Worm (Caenorhabditis elegans): ENCODE results near the gene rnp-4.
"Not testable (repeated sequence)": the region's sequence is repeated elsewhere in the genome, so short reads cannot be mapped to it uniquely, and the experiment has no call there.

Gene rnp-4

ce11 chrIII:4419117-4419978 is 13.3 kb downstream of the rnp-4 start, which contains the start of the genes R07E5.7 and cku-80 (continued):
- TF ChIP-seq lin-38 (GFP tag; IDR thresholded peaks at IDR 0.05) (peak; percentile 70), F44E2.7 (GFP tag; IDR thresholded peaks at IDR 0.05) (no peak), saeg-2 (GFP tag; IDR thresholded peaks at IDR 0.05) (no peak), lin-15B (tag; optimal IDR thresholded peaks at IDR 0.05) (peak; percentile 33), dve-1 (tag; optimal IDR thresholded peaks at IDR 0.05; ENCODE audit: insufficient read depth) (peak; percentile 64), Y105C5A.15 (GFP tag; IDR thresholded peaks at IDR 0.05) (no peak), D1046.2 (GFP tag; IDR thresholded peaks at IDR 0.05) (no peak), hmg-1.1 (GFP tag; IDR thresholded peaks at IDR 0.05) (peak; percentile 42; the same call in 1 of the 2 replicates), mes-2 (tag; optimal IDR thresholded peaks at IDR 0.05; ENCODE audit: poor library complexity, severe bottlenecking) (peak; percentile 76), jun-1 (tag; optimal IDR thresholded peaks at IDR 0.05) (no peak), hlh-30 (tag; optimal IDR thresholded peaks at IDR 0.05; ENCODE audit: insufficient read depth) (peak; percentile 92), daf-19 (GFP tag; conservative IDR thresholded peaks at IDR 0.05) (0 out of 2 replicates have a peak, but pooled peaks have one; percentile 35), mxl-2 (GFP tag; conservative IDR thresholded peaks at IDR 0.05) (no peak), Y75B8A.6 (GFP tag; IDR thresholded peaks at IDR 0.05) (no peak), lin-13 (GFP tag; optimal IDR thresholded peaks at IDR 0.05) (peak; percentile 19)

DNA sequence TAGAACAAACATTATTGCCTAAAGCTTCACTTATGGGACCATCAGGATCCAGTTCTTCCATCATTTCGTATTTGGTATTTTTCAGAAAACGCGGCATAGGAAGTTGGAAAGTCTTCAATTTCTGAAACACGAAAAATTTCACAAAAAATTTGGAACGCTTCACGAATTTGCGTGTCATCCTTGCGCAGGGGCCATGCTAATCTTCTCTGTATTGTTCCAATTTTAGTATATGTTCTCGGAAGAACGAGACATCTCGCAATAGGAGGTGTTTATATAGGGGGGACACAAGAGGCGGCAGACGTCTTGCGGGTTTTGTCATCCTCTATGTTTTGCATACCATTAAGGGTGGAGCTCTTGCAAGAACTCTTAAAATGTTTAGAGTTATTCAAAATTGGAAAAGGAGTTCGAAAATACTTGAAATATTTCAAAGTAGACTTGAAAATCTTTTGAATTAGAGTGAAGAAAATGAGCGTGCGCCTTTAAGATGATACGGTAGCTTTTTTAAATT is 20.7 kb downstream of the rnp-4 start:
- TF ChIP-seq lin-38 (GFP tag; IDR thresholded peaks at IDR 0.05), result peak; percentile 83
- TF ChIP-seq D1046.2 (GFP tag; IDR thresholded peaks at IDR 0.05), result peak; percentile 91
- peak; percentile 72 for TF ChIP-seq dmd-8 (GFP tag; IDR thresholded peaks at IDR 0.05)
- TF ChIP-seq nhr-42 (GFP tag; IDR thresholded peaks at IDR 0.05), result peak; percentile 49; the same call in 1 of the 2 replicates
- TF ChIP-seq madf-9 (GFP tag; conservative IDR thresholded peaks at IDR 0.05), result peak; percentile 85
- TF ChIP-seq lin-29 (GFP tag; IDR thresholded peaks at IDR 0.05), result peak; percentile 46; the same call in 1 of the 2 replicates
- TF ChIP-seq Y105C5A.15 (GFP tag; IDR thresholded peaks at IDR 0.05), result peak; percentile 57; the same call in 1 of the 2 replicates
- TF ChIP-seq nhr-41 (GFP tag; IDR thresholded peaks at IDR 0.05), result 0 out of 2 replicates have a peak, but pooled peaks have one; percentile 28
- TF ChIP-seq F49E8.2 (tag; optimal IDR thresholded peaks at IDR 0.05; ENCODE audit: borderline replicate concordance), result peak; percentile 0
- peak; percentile 86 for TF ChIP-seq snpc-1.2 (GFP tag; IDR thresholded peaks at IDR 0.05)
- peak; percentile 74; the same call in 1 of the 2 replicates for TF ChIP-seq Y75B8A.6 (GFP tag; IDR thresholded peaks at IDR 0.05)
- TF ChIP-seq daf-19 (GFP tag; conservative IDR thresholded peaks at IDR 0.05), result peak; percentile 87
- peak in 1 of 2 experiments; percentile 8 for TF ChIP-seq daf-16 (GFP tag; optimal IDR thresholded peaks at IDR 0.05)
- not testable (repeated sequence) for TF ChIP-seq daf-16, pha-4 (tag; optimal IDR thresholded peaks at IDR 0.05)
- peak; percentile 89 for TF ChIP-seq vab-7 (GFP tag; IDR thresholded peaks at IDR 0.05)
- TF ChIP-seq ZK337.2 (GFP tag; IDR thresholded peaks at IDR 0.05), result 0 out of 2 replicates have a peak, but pooled peaks have one; percentile 6
- peak; percentile 14 for TF ChIP-seq dpl-1 (GFP tag; optimal IDR thresholded peaks at IDR 0.05)
- peak; percentile 83 for TF ChIP-seq T26A8.4 (GFP tag; IDR thresholded peaks at IDR 0.05)
- TF ChIP-seq madf-5 (GFP tag; IDR thresholded peaks at IDR 0.05), result peak; percentile 60 to 80; a peak in 2 of 4 replicates
- TF ChIP-seq php-3 (GFP tag; IDR thresholded peaks at IDR 0.05), result peak; percentile 79
- peak; percentile 73; the same call in 1 of the 2 replicates for TF ChIP-seq lin-1 (GFP tag; IDR thresholded peaks at IDR 0.05)
- peak; percentile 48 for TF ChIP-seq mes-2 (tag; optimal IDR thresholded peaks at IDR 0.05; ENCODE audit: poor library complexity, severe bottlenecking)
- TF ChIP-seq pha-4 (GFP tag; IDR thresholded peaks at IDR 0.05), result peak; percentile 90
- TF ChIP-seq mxl-2 (GFP tag; conservative IDR thresholded peaks at IDR 0.05), result 0 out of 2 replicates have a peak, but pooled peaks have one; percentile 42
- peak; percentile 91 for TF ChIP-seq tra-1 (GFP tag; IDR thresholded peaks at IDR 0.05)
- TF ChIP-seq lim-7 (GFP tag; IDR thresholded peaks at IDR 0.05), result peak; percentile 88
- TF ChIP-seq ctbp-1 (GFP tag; IDR thresholded peaks at IDR 0.05), result peak; percentile 79
- TF ChIP-seq Y48G9A.11 (GFP tag; IDR thresholded peaks at IDR 0.05), result peak; percentile 80
- TF ChIP-seq duxl-1 (tag; optimal IDR thresholded peaks at IDR 0.05; ENCODE audit: poor library complexity), result peak; percentile 29
- peak; percentile 76 for TF ChIP-seq zfp-3 (GFP tag; conservative IDR thresholded peaks at IDR 0.05)
- TF ChIP-seq dmd-9 (GFP tag; IDR thresholded peaks at IDR 0.05), result peak; percentile 69; the same call in 1 of the 2 replicates
- 0 out of 2 replicates have a peak, but pooled peaks have one; percentile 40 for TF ChIP-seq ceh-44 (GFP tag; IDR thresholded peaks at IDR 0.05)
- peak; percentile 93 for TF ChIP-seq egl-43 (GFP tag; IDR thresholded peaks at IDR 0.05)
- peak; percentile 69; the same call in 1 of the 2 replicates for TF ChIP-seq saeg-2 (GFP tag; IDR thresholded peaks at IDR 0.05)
- TF ChIP-seq spr-1 (tag; optimal IDR thresholded peaks at IDR 0.05), result peak; percentile 43

All from whole organism, L4 larva.